Fruit fly (Drosophila melanogaster) whole organism, adult: ENCODE measurements around the gene sgg.

Source experiments
- CG12768 ChIP-seq: fragments of 200-800 bp; sonication (Bioruptor generic); optimal IDR thresholded peaks from 2 replicates; lab custom pipeline; 2017; ENCODE audit warnings: missing biosample characterization, missing genetic modification characterization, mild to moderate bottlenecking, moderate library complexity, missing genetic modification reagents
- CG1620 ChIP-seq: fragments of 200-800 bp; sonication (Bioruptor generic); optimal IDR thresholded peaks from 2 replicates; lab custom pipeline; 2016; ENCODE audit warnings: missing biosample characterization, missing genetic modification characterization
- CG33017 ChIP-seq: fragments of 200-800 bp; sonication (Bioruptor generic); optimal IDR thresholded peaks from 2 replicates; lab custom pipeline; 2018; ENCODE audit warnings: missing biosample characterization, mild to moderate bottlenecking, missing genetic modification characterization, moderate library complexity
- CG5204 ChIP-seq: fragments of 200-800 bp; sonication (Bioruptor generic); optimal IDR thresholded peaks from 2 replicates; lab custom pipeline; 2016; ENCODE audit warnings: missing biosample characterization, missing genetic modification characterization
- CG7101 ChIP-seq: fragments of 200-800 bp; sonication (Bioruptor generic); optimal IDR thresholded peaks from 2 replicates; lab custom pipeline; 2018; ENCODE audit warnings: missing biosample characterization, mild to moderate bottlenecking, missing genetic modification characterization, moderate library complexity
- Clk ChIP-seq: fragments of 200-800 bp; sonication (Bioruptor generic); optimal IDR thresholded peaks from 2 replicates; lab custom pipeline; 2017; ENCODE audit warnings: missing biosample characterization, missing genetic modification characterization
- Hr96 ChIP-seq: fragments of 200-800 bp; sonication (Bioruptor generic); optimal IDR thresholded peaks from 2 replicates; lab custom pipeline; 2016; ENCODE audit warnings: missing biosample characterization, missing genetic modification characterization
- bab1 ChIP-seq: fragments of 200-800 bp; sonication (Bioruptor generic); optimal IDR thresholded peaks from 3 replicates; lab custom pipeline; 2019; ENCODE audit warnings: missing biosample characterization, mild to moderate bottlenecking, missing genetic modification characterization, moderate library complexity
- cnc ChIP-seq, 2 experiments: fragments of >200 bp; optimal IDR thresholded peaks; 2 replicates each; lab custom pipeline; 2017
- kay ChIP-seq: fragments of 200-800 bp; sonication (Bioruptor generic); peaks from one replicate; lab custom pipeline; 2016; ENCODE audit warnings: missing biosample characterization, missing genetic modification characterization, borderline replicate concordance
- toe ChIP-seq: fragments of 200-800 bp; sonication (Bioruptor generic); optimal IDR thresholded peaks from 2 replicates; lab custom pipeline; 2016; ENCODE audit warnings: missing biosample characterization, missing genetic modification characterization

- TF ChIP-seq cnc (optimal IDR thresholded peaks at IDR 0.05; lab: Kevin White, UChicago) (no peak), Hr96 (no peak), toe (GFP tag; lab: Kevin White, UChicago) (no peak), Clk (GFP tag; lab: Kevin White, UChicago) (no peak), CG1620 (GFP tag; lab: Kevin White, UChicago) (no peak), CG33017 (no peak), bab1 (GFP tag; lab: Kevin White, UChicago) (no peak), CG7101 (tag; lab: Kevin White, UChicago) (no peak), CG12768 (no peak), kay (GFP tag; lab: Kevin White, UChicago) (no peak), CG5204 (GFP tag; lab: Kevin White, UChicago) (no peak)
Observed at dm6 chrX:2617417-2617816, 16.3 kb upstream of the sgg start.
